Fruit fly (Drosophila melanogaster) whole organism, embryonic: ENCODE data around the gene Tyler.
A peak's percentile ranks its signal among the peaks of the same experiment; 100 is the strongest.

Experiments
- Antp ChIP-seq: fragments of 200-800 bp; sonication (Bioruptor generic); optimal IDR thresholded peaks from 3 replicates; lab custom pipeline; 2016; ENCODE audit warnings: missing biosample characterization, missing genetic modification characterization
- Asciz ChIP-seq: fragments of 200-800 bp; sonication (Bioruptor generic); optimal IDR thresholded peaks from 2 replicates; lab custom pipeline; 2017; ENCODE audit warnings: missing biosample characterization, mild to moderate bottlenecking, missing genetic modification characterization, missing genetic modification reagents
- BEAF-32 ChIP-seq: fragments of 200-800 bp; sonication (Bioruptor generic); optimal IDR thresholded peaks from 3 replicates; lab custom pipeline; 2017; ENCODE audit warnings: missing biosample characterization, missing genetic modification characterization, mild to moderate bottlenecking, moderate library complexity, missing genetic modification reagents
- CG10147 ChIP-seq: fragments of 200-800 bp; sonication (Bioruptor generic); optimal IDR thresholded peaks from 2 replicates; lab custom pipeline; 2019; ENCODE audit warnings: missing biosample characterization, mild to moderate bottlenecking, missing genetic modification characterization, moderate library complexity
- CG10654 ChIP-seq: fragments of 200-800 bp; sonication (Bioruptor generic); optimal IDR thresholded peaks from 2 replicates; lab custom pipeline; 2016; ENCODE audit warnings: missing biosample characterization, missing genetic modification characterization
- CG11247 ChIP-seq: fragments of 200-800 bp; sonication (Bioruptor generic); IDR thresholded peaks from 2 replicates; pipeline ENCODE4 v1.3.6; 2022; ENCODE audit warnings: missing biosample characterization, missing genetic modification characterization
- CG11723 ChIP-seq: fragments of 200-800 bp; sonication (Bioruptor generic); optimal IDR thresholded peaks from 2 replicates; lab custom pipeline; 2017; ENCODE audit warnings: missing biosample characterization, mild to moderate bottlenecking, missing genetic modification characterization
- CG13894 ChIP-seq: fragments of 200-800 bp; sonication (Bioruptor generic); optimal IDR thresholded peaks from 3 replicates; lab custom pipeline; 2018; ENCODE audit warnings: missing biosample characterization, mild to moderate bottlenecking, missing genetic modification characterization, moderate library complexity
- CG15696 ChIP-seq: fragments of 200-800 bp; sonication (Bioruptor generic); optimal IDR thresholded peaks from 2 replicates; lab custom pipeline; 2019; ENCODE audit warnings: missing biosample characterization, mild to moderate bottlenecking, missing genetic modification characterization, moderate library complexity
- CG16863 ChIP-seq: fragments of 200-800 bp; sonication (Bioruptor generic); optimal IDR thresholded peaks from 3 replicates; lab custom pipeline; 2016; ENCODE audit warnings: missing biosample characterization, missing genetic modification characterization
- CG17359 ChIP-seq: fragments of 200-800 bp; sonication (Bioruptor generic); optimal IDR thresholded peaks from 3 replicates; lab custom pipeline; 2018; ENCODE audit warnings: missing biosample characterization, mild to moderate bottlenecking, missing genetic modification characterization, moderate library complexity
- CG1832 ChIP-seq: fragments of 200-800 bp; sonication (Bioruptor generic); optimal IDR thresholded peaks from 2 replicates; lab custom pipeline; 2017; ENCODE audit warnings: missing biosample characterization, mild to moderate bottlenecking, missing genetic modification characterization, inconsistent platforms
- CG2129 ChIP-seq: fragments of 200-800 bp; sonication (Bioruptor generic); IDR thresholded peaks from 2 replicates; pipeline ENCODE4 v1.3.6; 2022; ENCODE audit warnings: missing biosample characterization, missing genetic modification characterization; ENCODE audit not compliant: partially characterized antibody
- CG2875 ChIP-seq: fragments of 200-800 bp; sonication (Bioruptor generic); optimal IDR thresholded peaks from 2 replicates; lab custom pipeline; 2017; ENCODE audit warnings: missing biosample characterization, mild to moderate bottlenecking, missing genetic modification characterization, missing genetic modification reagents
- CG3065 ChIP-seq: fragments of 200-800 bp; sonication (Bioruptor generic); optimal IDR thresholded peaks from 2 replicates; lab custom pipeline; 2016; ENCODE audit warnings: missing biosample characterization, missing genetic modification characterization
- CG32767 ChIP-seq: fragments of 200-800 bp; sonication (Bioruptor generic); IDR thresholded peaks from 2 replicates; pipeline ENCODE4 v1.3.6; 2022; ENCODE audit warnings: missing biosample characterization, missing genetic modification characterization
- CG34376 ChIP-seq: fragments of 200-800 bp; sonication (Bioruptor generic); optimal IDR thresholded peaks from 2 replicates; lab custom pipeline; 2018; ENCODE audit warnings: missing biosample characterization, mild to moderate bottlenecking, missing genetic modification characterization
- CG3838 ChIP-seq: fragments of 200-800 bp; sonication (Bioruptor generic); optimal IDR thresholded peaks from 3 replicates; lab custom pipeline; 2016; ENCODE audit warnings: missing biosample characterization, missing genetic modification characterization
- CG42726 ChIP-seq: fragments of 200-800 bp; sonication (Bioruptor generic); IDR thresholded peaks from 2 replicates; pipeline ENCODE4 v1.3.6; 2022; ENCODE audit warnings: missing biosample characterization, missing genetic modification characterization; ENCODE audit not compliant: partially characterized antibody
- CG4820 ChIP-seq: fragments of 200-800 bp; sonication (Bioruptor generic); optimal IDR thresholded peaks from 3 replicates; lab custom pipeline; 2016; ENCODE audit warnings: missing biosample characterization, missing genetic modification characterization
- CG4854 ChIP-seq: fragments of 200-800 bp; sonication (Bioruptor generic); optimal IDR thresholded peaks from 2 replicates; lab custom pipeline; 2016; ENCODE audit warnings: missing biosample characterization, missing genetic modification characterization, inconsistent platforms
- CG6254 ChIP-seq: fragments of 200-800 bp; sonication (Bioruptor generic); optimal IDR thresholded peaks from 3 replicates; lab custom pipeline; 2017; ENCODE audit warnings: mild to moderate bottlenecking, missing biosample characterization, missing genetic modification reagents, missing genetic modification characterization
- CG6654 ChIP-seq: fragments of 200-800 bp; sonication (Bioruptor generic); optimal IDR thresholded peaks from 2 replicates; lab custom pipeline; 2017; ENCODE audit warnings: missing biosample characterization, mild to moderate bottlenecking, missing genetic modification characterization
- CG7271 ChIP-seq: fragments of 200-800 bp; sonication (Bioruptor generic); optimal IDR thresholded peaks from 2 replicates; lab custom pipeline; 2018; ENCODE audit warnings: missing biosample characterization, mild to moderate bottlenecking, missing genetic modification characterization, moderate library complexity
- CG8359 ChIP-seq: fragments of 200-800 bp; sonication (Bioruptor generic); optimal IDR thresholded peaks from 2 replicates; lab custom pipeline; 2017; ENCODE audit warnings: missing biosample characterization, mild to moderate bottlenecking, missing genetic modification characterization, borderline replicate concordance
- E2f1 ChIP-seq: fragments of 200-800 bp; sonication (Bioruptor generic); IDR thresholded peaks from 2 replicates; pipeline ENCODE4 v1.3.6; 2022; ENCODE audit warnings: missing biosample characterization, missing genetic modification characterization
- Jarid2 ChIP-seq: fragments of 200-800 bp; sonication (Bioruptor generic); optimal IDR thresholded peaks from 3 replicates; lab custom pipeline; 2017; ENCODE audit warnings: mild to moderate bottlenecking, missing biosample characterization, missing genetic modification reagents, missing genetic modification characterization
- Med ChIP-seq: fragments of 200-800 bp; sonication (Bioruptor generic); peaks from one replicate; lab custom pipeline; 2016; ENCODE audit warnings: missing biosample characterization, missing genetic modification characterization, mild to moderate bottlenecking, inconsistent platforms, moderate library complexity
- Neu2 ChIP-seq: fragments of 200-800 bp; sonication (Bioruptor generic); optimal IDR thresholded peaks from 3 replicates; lab custom pipeline; 2016; ENCODE audit warnings: missing biosample characterization, missing genetic modification characterization, borderline replicate concordance
- Scr ChIP-seq: fragments of 200-800 bp; sonication (Bioruptor generic); IDR thresholded peaks from 2 replicates; pipeline ENCODE4 v1.3.6; 2022; ENCODE audit warnings: missing biosample characterization, missing genetic modification characterization; ENCODE audit not compliant: partially characterized antibody
- Stat92E ChIP-seq, 3 experiments: fragments of >200 bp in 2 of 3; fragments of 200-800 bp in 1 of 3; sonication (Bioruptor generic) in 1 of 3; optimal IDR thresholded peaks; 2 replicates each; lab custom pipeline; 2017 to 2019; ENCODE audit warnings: missing biosample characterization in 3 of 3, missing genetic modification characterization in 3 of 3, mild to moderate bottlenecking in 1 of 3, moderate library complexity in 1 of 3
- ab ChIP-seq: fragments of 200-800 bp; sonication (Bioruptor generic); optimal IDR thresholded peaks from 2 replicates; lab custom pipeline; 2016; ENCODE audit warnings: missing biosample characterization, missing genetic modification characterization
- ase ChIP-seq: fragments of 200-800 bp; sonication (Bioruptor generic); IDR thresholded peaks from 3 replicates; pipeline ENCODE4 v1.3.6; 2022; ENCODE audit warnings: missing biosample characterization, missing genetic modification characterization
- az2 ChIP-seq: fragments of 200-800 bp; sonication (Bioruptor generic); optimal IDR thresholded peaks from 3 replicates; lab custom pipeline; 2016; ENCODE audit warnings: missing biosample characterization, missing genetic modification characterization
- crol ChIP-seq: fragments of 200-800 bp; sonication (Bioruptor generic); IDR thresholded peaks from 2 replicates; pipeline ENCODE4 v1.3.6; 2022; ENCODE audit warnings: missing biosample characterization, missing genetic modification characterization
- crp ChIP-seq, 2 experiments: fragments of 200-800 bp; sonication (Bioruptor generic); optimal IDR thresholded peaks; 2 replicates in 1 of 2; 3 replicates in 1 of 2; lab custom pipeline; 2017; ENCODE audit warnings: missing biosample characterization in 2 of 2, missing genetic modification characterization in 2 of 2, mild to moderate bottlenecking in 1 of 2, moderate library complexity in 1 of 2
- dpn ChIP-seq, 2 experiments: fragments of 200-800 bp; sonication (Bioruptor generic); optimal IDR thresholded peaks; 3 replicates each; lab custom pipeline; 2016; ENCODE audit warnings: missing biosample characterization in 2 of 2, missing genetic modification characterization in 2 of 2
- exex ChIP-seq: fragments of 200-800 bp; sonication (Bioruptor generic); optimal IDR thresholded peaks from 4 replicates; lab custom pipeline; 2018; ENCODE audit warnings: missing biosample characterization, mild to moderate bottlenecking, missing genetic modification characterization, moderate library complexity
- gcm2 ChIP-seq: fragments of 200-800 bp; sonication (Bioruptor generic); optimal IDR thresholded peaks from 2 replicates; lab custom pipeline; 2016; ENCODE audit warnings: missing biosample characterization, missing genetic modification characterization
- gro ChIP-seq: fragments of 200-800 bp; sonication (Bioruptor generic); optimal IDR thresholded peaks from 2 replicates; lab custom pipeline; 2016; ENCODE audit warnings: missing biosample characterization, missing genetic modification characterization
- h ChIP-seq: fragments of >200 bp; optimal IDR thresholded peaks from 2 replicates; lab custom pipeline; 2017
- kah ChIP-seq: fragments of 200-800 bp; sonication (Bioruptor generic); optimal IDR thresholded peaks from 2 replicates; lab custom pipeline; 2018; ENCODE audit warnings: missing biosample characterization, mild to moderate bottlenecking, missing genetic modification characterization
- lbe ChIP-seq: fragments of 200-800 bp; sonication (Bioruptor generic); optimal IDR thresholded peaks from 2 replicates; lab custom pipeline; 2016; ENCODE audit warnings: missing biosample characterization, mild to moderate bottlenecking, missing genetic modification characterization
- mam ChIP-seq: fragments of 200-800 bp; sonication (Bioruptor generic); optimal IDR thresholded peaks from 3 replicates; lab custom pipeline; 2016; ENCODE audit warnings: missing biosample characterization, missing genetic modification characterization
- phol ChIP-seq: fragments of 200-800 bp; sonication (Bioruptor generic); optimal IDR thresholded peaks from 3 replicates; lab custom pipeline; 2018; ENCODE audit warnings: missing biosample characterization, mild to moderate bottlenecking, missing genetic modification characterization, moderate library complexity
- pzg ChIP-seq: fragments of 200-800 bp; sonication (Bioruptor generic); optimal IDR thresholded peaks from 3 replicates; lab custom pipeline; 2018; ENCODE audit warnings: missing biosample characterization, mild to moderate bottlenecking, missing genetic modification characterization, moderate library complexity
- seq ChIP-seq: fragments of 200-800 bp; sonication (Bioruptor generic); IDR thresholded peaks from 2 replicates; pipeline ENCODE4 v1.3.6; 2022; ENCODE audit warnings: missing biosample characterization, missing genetic modification characterization
- tio ChIP-seq: fragments of 200-800 bp; sonication (Bioruptor generic); optimal IDR thresholded peaks from 2 replicates; lab custom pipeline; 2017; ENCODE audit warnings: missing biosample characterization, missing genetic modification characterization, inconsistent platforms

Gene Tyler

dm6 chrX:19608042-19608609, 3.2 kb upstream of the Tyler start (continued):
- TF ChIP-seq phol (tag; lab: Kevin White, UChicago): peak; percentile 31
- TF ChIP-seq crol (GFP tag; lab: Robert Waterston, UW): peak; percentile 61
- no peak for TF ChIP-seq CG7271
- TF ChIP-seq, all 482 proteins: peak for 79

DNA sequence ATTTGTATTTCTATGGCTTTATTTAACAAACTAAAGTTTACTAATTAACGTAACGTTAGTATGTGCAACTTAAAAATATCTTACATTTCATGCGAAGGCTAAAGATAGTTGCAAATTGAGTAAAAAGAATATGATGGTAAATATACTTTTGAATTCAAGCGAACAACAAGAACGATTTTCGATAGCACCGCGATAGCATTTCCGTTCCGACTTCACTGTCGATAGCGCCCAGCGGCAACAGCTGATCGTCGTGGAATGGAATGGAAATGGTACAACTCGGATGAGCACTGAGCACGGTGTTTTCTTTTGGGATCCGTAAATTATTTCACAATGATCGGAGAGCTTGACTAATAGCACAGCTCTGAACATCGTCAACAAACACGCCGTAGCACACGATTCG, 2.1 kb downstream of the Tyler start:
- TF ChIP-seq h (no peak), CG11247 (GFP tag; lab: Robert Waterston, UW) (no peak), CG11723 (peak; percentile 47), lbe (GFP tag; lab: Kevin White, UChicago) (peak; percentile 40), pzg (peak; percentile 57), CG13894 (no peak), gcm2 (GFP tag; lab: Kevin White, UChicago) (peak; percentile 16), seq (no peak), CG42726 (GFP tag; lab: Robert Waterston, UW) (no peak), CG3838 (GFP tag; lab: Kevin White, UChicago) (no peak), CG16863 (GFP tag; lab: Kevin White, UChicago) (no peak), Asciz (GFP tag; lab: Kevin White, UChicago) (no peak), kah (peak; percentile 41), CG10147 (GFP tag; lab: Kevin White, UChicago) (peak; percentile 58), CG2129 (GFP tag; lab: Robert Waterston, UW) (no peak), E2f1 (GFP tag; lab: Robert Waterston, UW) (no peak), CG34376 (GFP tag; lab: Kevin White, UChicago) (peak; percentile 90), CG32767 (GFP tag; lab: Robert Waterston, UW) (no peak), CG15696 (tag; lab: Kevin White, UChicago) (no peak), gro (GFP tag; lab: Kevin White, UChicago) (peak; percentile 33), CG17359 (tag; lab: Kevin White, UChicago) (peak; percentile 39), CG6654 (GFP tag; lab: Kevin White, UChicago) (no peak), mam (GFP tag; lab: Kevin White, UChicago) (no peak), Scr (GFP tag; lab: Robert Waterston, UW) (peak; percentile 47), crp (GFP tag; optimal IDR thresholded peaks at IDR 0.05; lab: Kevin White, UChicago) (peak; percentile 28 to 89), CG1832 (GFP tag; lab: Kevin White, UChicago) (no peak), ab (GFP tag; lab: Kevin White, UChicago) (no peak), CG10654 (GFP tag; lab: Kevin White, UChicago) (no peak), exex (tag; lab: Kevin White, UChicago) (peak; percentile 7), ase (no peak), tio (no peak), CG2875 (GFP tag; lab: Kevin White, UChicago) (peak; percentile 55), az2 (no peak), Stat92E (GFP tag; optimal IDR thresholded peaks at IDR 0.05; lab: Kevin White, UChicago) (no peak), CG6254 (GFP tag; lab: Kevin White, UChicago) (peak; percentile 13), dpn (GFP tag; optimal IDR thresholded peaks at IDR 0.05; lab: Kevin White, UChicago) (peak in 1 of 2 experiments; percentile 43), CG8359 (GFP tag; lab: Kevin White, UChicago) (no peak), Antp (no peak), BEAF-32 (GFP tag; lab: Kevin White, UChicago) (peak; percentile 48), Jarid2 (GFP tag; lab: Kevin White, UChicago) (no peak), CG4854 (GFP tag; lab: Kevin White, UChicago) (no peak), CG4820 (no peak), Med (GFP tag; lab: Kevin White, UChicago) (peak; percentile 90), Neu2 (GFP tag; lab: Kevin White, UChicago) (no peak), CG3065 (no peak)
